Worm (Caenorhabditis elegans) whole organism, young adult: ENCODE measurements around the gene pcp-1.

ENCODE experiments used
- B0019.2 ChIP-seq: fragments of 200-800 bp; sonication (Bioruptor generic); conservative IDR thresholded peaks from 2 replicates; pipeline ENCODE4 v1.3.6; 2022; ENCODE audit warnings: missing genetic modification reagents, missing genetic modification characterization, missing compliant biosample characterization
- D2030.7 ChIP-seq: fragments of 200-800 bp; sonication (Bioruptor generic); IDR thresholded peaks from 2 replicates; pipeline ENCODE4 v1.3.6; 2022; ENCODE audit warnings: missing genetic modification reagents, missing genetic modification characterization, missing compliant biosample characterization
- die-1 ChIP-seq: sonication (generic microtip); optimal IDR thresholded peaks from 2 replicates; lab custom pipeline; 2016; ENCODE audit warnings: missing genotype, mild to moderate bottlenecking, missing genetic modification characterization, missing compliant biosample characterization
- egrh-3 ChIP-seq: fragments of 200-800 bp; sonication (Bioruptor generic); IDR thresholded peaks from 2 replicates; pipeline ENCODE4 v1.3.6; 2022; ENCODE audit warnings: missing genetic modification reagents, missing genetic modification characterization, missing compliant biosample characterization
- lin-54 ChIP-seq: fragments of 200-800 bp; sonication (Bioruptor generic); optimal IDR thresholded peaks from 2 replicates; lab custom pipeline; 2018; ENCODE audit warnings: mild to moderate bottlenecking, missing genetic modification characterization, missing compliant biosample characterization
- pha-4 ChIP-seq: fragments of 150-350 bp; sonication (generic microtip); optimal IDR thresholded peaks from 2 replicates; lab custom pipeline; 2014; ENCODE audit warnings: missing biosample characterization, missing genetic modification reagents, missing genetic modification characterization
- ztf-22 ChIP-seq: fragments of 200-800 bp; sonication (Bioruptor generic); optimal IDR thresholded peaks from 2 replicates; lab custom pipeline; 2018; ENCODE audit warnings: mild to moderate bottlenecking, missing genetic modification characterization, moderate library complexity, missing compliant biosample characterization

ce11 chrIII:7778530-7778929 lies 19.8 kb downstream of the pcp-1 start:
- TF ChIP-seq lin-54 (GFP tag; lab: Kevin White, UChicago) (no peak), pha-4 (tag; lab: Kevin White, UChicago) (no peak), die-1 (tag; lab: Kevin White, UChicago) (no peak), D2030.7 (GFP tag; lab: Robert Waterston, UW) (no peak), B0019.2 (GFP tag; lab: Robert Waterston, UW) (no peak), egrh-3 (GFP tag; lab: Robert Waterston, UW) (no peak), ztf-22 (GFP tag; lab: Kevin White, UChicago) (no peak)
